Worm (Caenorhabditis elegans): ENCODE data around the gene srw-26.
A peak's percentile ranks its signal among the peaks of the same experiment; 100 is the strongest.
"Not testable (repeated sequence)": the region's sequence is repeated elsewhere in the genome, so short reads cannot be mapped to it uniquely, and the experiment has no call there.

Gene srw-26

DNA sequence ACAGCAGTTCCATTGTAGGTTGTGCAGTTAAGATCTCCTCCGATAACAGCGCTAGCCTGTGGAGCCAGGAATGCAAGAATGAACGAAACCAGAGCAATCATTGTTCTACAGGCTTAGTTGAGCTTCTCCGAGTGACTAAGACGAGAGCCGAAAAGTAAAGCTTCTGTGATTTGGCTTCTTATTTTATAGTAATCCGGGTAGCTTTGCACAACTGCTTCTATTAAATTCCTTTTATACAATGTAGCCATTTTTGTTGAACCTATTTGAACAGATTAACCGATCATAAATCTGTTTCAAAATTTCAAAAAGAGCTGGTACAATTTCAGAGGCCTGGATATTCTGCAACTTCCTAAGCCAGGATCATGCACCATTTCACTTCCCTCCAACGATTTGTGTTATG is 14.8 kb downstream of the srw-26 start, which contains the start of gene F35E8.9:
Gene F35E8.9, minus strand, starts transcription at position 101 of the 400 bp plus-strand sequence.
- TF ChIP-seq mls-2 (tag; optimal IDR thresholded peaks at IDR 0.05) (no peak), pha-4 (tag; optimal IDR thresholded peaks at IDR 0.05) (no peak), nhr-2 (tag; optimal IDR thresholded peaks at IDR 0.05) (no peak), ceh-83 (GFP tag; optimal IDR thresholded peaks at IDR 0.05) (no peak)

DNA sequence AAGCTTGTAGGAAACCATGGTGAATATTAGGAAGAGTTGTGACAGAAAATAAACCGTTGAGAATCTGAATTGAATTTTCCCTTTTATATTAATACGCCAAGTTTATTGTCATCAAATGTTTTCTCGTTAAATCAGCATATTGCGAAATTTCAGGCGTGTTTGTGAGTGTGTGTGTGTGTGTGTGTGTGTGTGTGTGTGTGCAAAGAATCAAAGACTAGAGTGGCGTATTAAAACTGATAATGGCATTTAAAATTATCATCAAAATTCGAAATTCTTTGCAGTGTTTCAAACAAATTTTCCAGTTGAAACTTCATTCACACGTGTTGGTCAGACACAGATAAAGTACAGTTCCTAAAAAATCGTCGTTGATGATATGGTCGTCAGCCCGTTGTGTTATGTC is 16.4 kb downstream of the srw-26 start, which contains the start of gene gst-38:
Gene gst-38, minus strand, starts transcription at position 152 of the 400 bp plus-strand sequence.
- TF ChIP-seq lin-13 (tag; optimal IDR thresholded peaks at IDR 0.05) (no peak), nhr-237 (tag; optimal IDR thresholded peaks at IDR 0.05) (no peak), nhr-12 (tag; optimal IDR thresholded peaks at IDR 0.05) (no peak), hlh-1 (tag; optimal IDR thresholded peaks at IDR 0.05) (no peak)

DNA sequence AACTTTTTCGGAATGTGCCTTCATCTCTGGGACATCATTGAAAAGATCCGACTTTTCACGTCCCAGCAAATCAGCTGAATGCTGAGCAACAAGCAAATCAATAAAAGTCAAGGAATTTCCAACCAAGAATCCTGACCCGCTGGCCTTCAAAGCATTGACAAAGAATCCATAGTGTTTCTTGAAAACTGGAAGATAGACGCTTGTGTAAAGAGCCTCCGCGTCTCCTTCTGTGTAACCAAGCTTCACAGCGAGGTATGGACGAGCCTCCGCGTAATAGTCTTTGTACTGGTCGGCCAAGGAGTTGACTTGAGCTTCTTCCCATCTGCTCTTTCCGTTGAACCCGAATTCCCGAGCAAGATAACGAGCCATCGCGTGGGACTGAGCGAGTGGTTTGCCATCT is 17.0 kb downstream of the srw-26 start:
- TF ChIP-seq zip-8 (tag; optimal IDR thresholded peaks at IDR 0.05) (no peak), ces-1 (GFP tag; optimal IDR thresholded peaks at IDR 0.05) (no peak), tbx-8 (GFP tag; optimal IDR thresholded peaks at IDR 0.05) (no peak), unc-62 (GFP tag; optimal IDR thresholded peaks at IDR 0.05) (no peak), ceh-83 (GFP tag; optimal IDR thresholded peaks at IDR 0.05) (no peak), elt-3 (tag; optimal IDR thresholded peaks at IDR 0.05) (no peak), nhr-76 (tag; optimal IDR thresholded peaks at IDR 0.05) (no peak), mls-2 (tag; optimal IDR thresholded peaks at IDR 0.05) (no peak), pha-4 (tag; optimal IDR thresholded peaks at IDR 0.05) (no peak)

DNA sequence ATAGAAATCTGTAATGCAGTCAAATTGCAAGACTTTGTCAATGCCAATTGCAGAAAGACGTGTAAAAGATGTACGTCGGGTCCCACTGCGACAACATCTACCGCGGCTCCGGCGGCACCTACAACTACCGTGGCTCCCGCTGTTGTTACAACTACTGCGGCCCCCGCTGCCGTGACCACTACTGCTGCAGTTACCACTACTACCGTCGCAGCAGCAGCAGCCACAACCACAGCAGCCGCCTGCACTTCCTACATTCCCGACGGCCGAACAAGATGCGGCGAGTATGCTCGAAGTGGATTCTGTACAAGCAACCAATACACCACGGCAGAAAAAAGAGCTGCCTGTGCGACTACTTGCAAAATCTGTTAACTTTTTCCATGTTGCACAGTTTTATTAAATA is 17.5 kb downstream of the srw-26 start:
- TF ChIP-seq lin-32 (GFP tag; optimal IDR thresholded peaks at IDR 0.05) (no peak), drap-1 (GFP tag; optimal IDR thresholded peaks at IDR 0.05) (peak; percentile 32)

DNA sequence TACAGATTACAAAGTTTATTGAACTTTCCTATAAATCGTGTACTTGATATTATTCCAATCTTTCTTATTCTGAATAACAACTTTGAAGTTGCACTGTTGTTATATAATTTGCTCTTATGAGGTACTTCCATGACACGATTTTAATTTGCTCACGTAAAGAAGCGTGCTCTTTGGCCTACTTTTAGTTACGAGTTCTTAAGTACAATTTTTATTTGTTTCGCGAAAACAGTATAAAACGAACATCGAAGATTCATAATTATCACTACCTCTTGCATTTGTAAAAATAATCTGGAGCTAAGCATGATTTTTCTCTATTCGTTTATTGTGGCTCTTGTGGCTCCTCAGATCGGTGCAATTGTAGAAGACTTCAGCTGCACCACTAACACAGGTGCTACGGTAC is 18.6 kb downstream of the srw-26 start, which contains the start of gene F35E8.7:
Gene F35E8.7, plus strand, starts transcription at position 301 of the 400 bp plus-strand sequence.
- TF ChIP-seq flh-1 (GFP tag; optimal IDR thresholded peaks at IDR 0.05) (no peak), sptf-1 (tag; optimal IDR thresholded peaks at IDR 0.05) (no peak), unc-62 (GFP tag; optimal IDR thresholded peaks at IDR 0.05) (no peak)

DNA sequence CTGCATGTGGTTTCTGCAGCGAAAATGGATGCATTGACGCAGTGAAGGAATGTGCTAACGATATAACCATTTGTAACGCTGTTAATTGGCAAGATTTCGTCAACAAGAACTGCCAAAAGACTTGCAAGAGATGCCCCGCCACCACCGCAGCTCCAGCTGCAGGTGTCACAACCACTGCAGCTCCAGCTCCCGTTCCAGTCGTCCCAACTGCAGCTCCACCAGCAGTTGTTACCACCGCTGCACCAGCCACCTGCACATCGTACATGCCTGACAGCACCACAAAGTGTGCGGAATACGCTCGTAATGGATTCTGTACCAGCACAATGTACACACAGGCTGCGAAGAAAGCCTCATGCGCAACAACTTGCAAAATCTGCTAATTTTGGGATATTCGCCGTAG is 19.6 kb downstream of the srw-26 start:
- TF ChIP-seq flh-1 (GFP tag; optimal IDR thresholded peaks at IDR 0.05) = no peak
- no peak for TF ChIP-seq ceh-83 (GFP tag; optimal IDR thresholded peaks at IDR 0.05)
- no peak for TF ChIP-seq unc-120 (tag; optimal IDR thresholded peaks at IDR 0.05; ENCODE audit: poor library complexity, severe bottlenecking)
- no peak for TF ChIP-seq ham-2 (GFP tag; optimal IDR thresholded peaks at IDR 0.05)
- TF ChIP-seq sem-2 (GFP tag; optimal IDR thresholded peaks at IDR 0.05) = no peak
- no peak for TF ChIP-seq mep-1 (tag; optimal IDR thresholded peaks at IDR 0.05)
- no peak for TF ChIP-seq nhr-12 (tag; optimal IDR thresholded peaks at IDR 0.05)

DNA sequence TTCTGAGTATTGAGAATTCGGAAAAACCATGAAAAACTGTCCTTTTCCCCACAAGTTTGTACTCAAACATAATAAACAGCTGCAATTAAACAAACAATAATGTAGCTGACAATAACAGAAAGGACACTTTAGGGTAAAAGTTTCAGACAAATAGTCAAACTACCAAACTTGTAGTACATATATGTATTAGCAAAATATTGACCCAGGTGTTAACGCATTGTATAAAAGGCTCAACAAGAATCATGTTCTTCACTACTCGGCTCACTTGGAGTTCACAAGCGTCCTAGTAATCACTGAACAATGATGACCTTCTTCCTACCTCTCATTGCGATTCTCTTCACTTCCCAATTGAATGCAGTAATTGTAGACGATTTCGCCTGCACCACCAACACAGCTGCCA is 20.4 kb downstream of the srw-26 start, which contains the start of gene F35E8.6:
Gene F35E8.6, plus strand, starts transcription at position 301 of the 400 bp plus-strand sequence.
- no peak for TF ChIP-seq bed-3 (GFP tag; optimal IDR thresholded peaks at IDR 0.05)
- no peak for TF ChIP-seq ceh-83 (GFP tag; optimal IDR thresholded peaks at IDR 0.05)
- no peak for TF ChIP-seq sptf-1 (tag; optimal IDR thresholded peaks at IDR 0.05)
- no peak for TF ChIP-seq mab-5 (tag; optimal IDR thresholded peaks at IDR 0.05)
- TF ChIP-seq tbx-8 (GFP tag; optimal IDR thresholded peaks at IDR 0.05) = no peak
- no peak for TF ChIP-seq nhr-76 (tag; optimal IDR thresholded peaks at IDR 0.05)
- no peak for TF ChIP-seq snpc-4 (tag; optimal IDR thresholded peaks at IDR 0.05)
- no peak for TF ChIP-seq hlh-1 (tag; optimal IDR thresholded peaks at IDR 0.05)
- no peak for TF ChIP-seq zip-8 (tag; optimal IDR thresholded peaks at IDR 0.05)
- no peak for TF ChIP-seq flh-1 (GFP tag; optimal IDR thresholded peaks at IDR 0.05)
- TF ChIP-seq nhr-237 (tag; optimal IDR thresholded peaks at IDR 0.05) = no peak
- TF ChIP-seq M03D4.4 (tag; optimal IDR thresholded peaks at IDR 0.05) = no peak

DNA sequence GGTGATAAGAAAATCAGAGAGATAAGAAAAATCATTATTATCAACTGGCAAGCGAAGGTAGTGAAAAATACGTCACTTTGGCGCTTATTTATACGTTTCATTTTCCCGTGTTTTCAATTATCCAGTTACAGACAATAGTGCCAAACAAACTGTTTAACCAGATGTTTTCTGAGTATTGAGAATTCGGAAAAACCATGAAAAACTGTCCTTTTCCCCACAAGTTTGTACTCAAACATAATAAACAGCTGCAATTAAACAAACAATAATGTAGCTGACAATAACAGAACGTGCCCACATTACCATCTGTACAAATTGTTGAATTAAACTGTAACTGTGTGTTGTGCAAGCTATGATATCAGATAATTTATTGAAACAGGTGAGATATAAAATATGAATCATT is 26.8 kb downstream of the srw-26 start, which contains the start of the genes F35E8.1 and F35E8.2:
Gene F35E8.1, minus strand, starts transcription at position 101 of the 400 bp plus-strand sequence.
Gene F35E8.2, plus strand, starts transcription at position 132 of the 400 bp plus-strand sequence.
- TF ChIP-seq nhr-2 (tag; optimal IDR thresholded peaks at IDR 0.05); mep-1 (tag; optimal IDR thresholded peaks at IDR 0.05); elt-1 (tag; optimal IDR thresholded peaks at IDR 0.05; ENCODE audit: borderline replicate concordance, insufficient read depth): not testable (repeated sequence)
